Worm (Caenorhabditis elegans): ENCODE results near the gene srsy-1.

DNA sequence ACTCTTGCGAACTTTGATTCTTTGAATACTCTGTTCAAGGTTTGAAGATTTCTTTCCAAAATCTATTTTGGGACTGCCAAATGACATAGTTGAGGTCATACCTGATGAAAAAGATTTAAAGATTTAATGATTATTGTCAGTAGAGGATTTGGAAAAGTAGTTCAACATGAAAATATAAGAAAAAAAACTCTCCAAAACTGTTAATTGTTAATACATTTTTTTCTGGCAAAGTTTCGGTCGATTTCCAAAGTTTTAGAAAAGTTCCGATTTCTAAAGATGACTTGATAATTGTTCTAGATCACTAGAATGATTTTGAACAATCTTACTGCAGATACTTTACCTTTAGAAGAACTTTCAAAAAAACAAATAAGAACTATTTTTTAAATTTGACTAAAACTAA is 44.6 kb upstream of the srsy-1 start, which contains the start of gene C27A2.7:
- TF ChIP-seq lsy-2 (tag; optimal IDR thresholded peaks at IDR 0.05) (no peak), nhr-23 (tag; optimal IDR thresholded peaks at IDR 0.05) (no peak), mbf-1 (tag; optimal IDR thresholded peaks at IDR 0.05) (no peak)
